Fruit fly (Drosophila melanogaster) S2 (cell line): ENCODE measurements around the gene CG17350.

Experiments used
- CG8478 ChIP-seq: fragments of >200 bp; optimal IDR thresholded peaks from 2 replicates; lab custom pipeline; 2018
- CTCF ChIP-seq, 2 experiments: fragments of >200 bp; optimal IDR thresholded peaks; 2 replicates each; lab custom pipeline; 2018

dm6 chr2L:19403398-19403797, 22.7 kb downstream of the CG17350 start:
- no peak for TF ChIP-seq CG8478
- TF ChIP-seq CTCF (optimal IDR thresholded peaks at IDR 0.05; lab: Kevin White, UChicago) = no peak
